1 fruit fly cellular context compared by ENCODE assay signal in the genomic region with DNA sequence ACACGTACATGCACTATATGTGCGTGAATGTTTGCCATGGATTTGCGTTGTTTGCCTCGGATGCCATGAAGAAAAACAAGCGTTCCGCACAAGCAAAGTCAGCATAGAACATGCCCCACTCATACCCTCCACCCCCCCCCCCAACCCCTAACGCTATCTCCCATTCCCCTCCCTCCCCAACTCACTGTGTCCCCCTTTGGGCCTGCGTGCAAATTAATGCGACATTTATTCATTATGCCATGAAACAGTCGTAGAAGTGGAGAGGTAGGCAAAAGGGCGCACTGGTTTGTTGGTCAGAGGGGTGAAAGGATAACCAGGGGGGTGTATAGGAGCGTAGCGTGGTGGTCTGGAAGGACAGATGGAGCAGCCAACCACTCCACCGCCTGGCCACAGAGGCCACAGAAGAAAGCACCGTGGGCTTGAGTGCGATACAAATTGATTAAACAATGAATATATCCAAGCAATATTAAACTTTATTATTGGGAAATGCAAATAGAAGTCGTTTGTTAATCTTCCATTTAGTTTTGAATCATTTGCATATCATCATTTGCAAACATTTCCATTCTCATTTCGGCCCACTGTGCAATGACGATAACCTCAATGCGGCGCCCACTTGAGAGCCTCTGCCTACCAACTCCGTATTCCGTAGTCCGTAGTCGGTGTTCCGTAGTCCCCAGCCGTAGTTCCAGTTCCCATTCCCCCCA.
A peak's percentile ranks its signal among the peaks of the same experiment; 100 is the strongest.
TF ChIP-seq lines count a peak whose summit lies in the region.

No protein-coding gene starts in this region.

TF ChIP-seq in whole organism, embryonic, 481 proteins besides CTCF, POLR2A, EP300 and RAD21 (continued from another document and continues in another):
- TF ChIP-seq CG17829 (tag; optimal IDR thresholded peaks at IDR 0.05; lab: Kevin White, UChicago) (peak; percentile 10), Jarid2 (GFP tag; optimal IDR thresholded peaks at IDR 0.05; lab: Kevin White, UChicago) (no peak), CHES-1-like (GFP tag; optimal IDR thresholded peaks at IDR 0.05; lab: Kevin White, UChicago) (no peak), ttk (GFP tag; IDR thresholded peaks at IDR 0.05; lab: Robert Waterston, UW) (peak; percentile 43; the same call in 1 of the 2 replicates), ro (GFP tag; IDR thresholded peaks at IDR 0.05; lab: Robert Waterston, UW) (no peak), mirr (GFP tag; optimal IDR thresholded peaks at IDR 0.05; lab: Kevin White, UChicago) (no peak), CG2202 (tag; optimal IDR thresholded peaks at IDR 0.05; lab: Kevin White, UChicago) (no peak), dan (GFP tag; IDR thresholded peaks at IDR 0.05; lab: Robert Waterston, UW) (no peak), CG9876 (GFP tag; optimal IDR thresholded peaks at IDR 0.05; lab: Kevin White, UChicago) (no peak), ato (GFP tag; IDR thresholded peaks at IDR 0.05; lab: Robert Waterston, UW; ENCODE audit: partially characterized antibody) (no peak), Lim3 (GFP tag; IDR thresholded peaks at IDR 0.05; lab: Robert Waterston, UW) (no peak), oc (tag; optimal IDR thresholded peaks at IDR 0.05; lab: Kevin White, UChicago) (no peak), sim (GFP tag; IDR thresholded peaks at IDR 0.05; lab: Robert Waterston, UW) (no peak), ac (GFP tag; optimal IDR thresholded peaks at IDR 0.05; lab: Kevin White, UChicago) (no peak), MESR4 (GFP tag; optimal IDR thresholded peaks at IDR 0.05; lab: Kevin White, UChicago) (no peak), CoRest (tag; optimal IDR thresholded peaks at IDR 0.05; lab: Kevin White, UChicago) (peak; percentile 22), CG12155 (GFP tag; optimal IDR thresholded peaks at IDR 0.05; lab: Kevin White, UChicago) (peak; percentile 14), CG1602 (GFP tag; optimal IDR thresholded peaks at IDR 0.05; lab: Kevin White, UChicago) (no peak), trem (tag; optimal IDR thresholded peaks at IDR 0.05; lab: Kevin White, UChicago) (no peak), CG14965 (GFP tag; optimal IDR thresholded peaks at IDR 0.05; lab: Kevin White, UChicago; ENCODE audit: borderline replicate concordance) (no peak), dati (GFP tag; IDR thresholded peaks at IDR 0.05; lab: Robert Waterston, UW) (no peak), hkb (optimal IDR thresholded peaks at IDR 0.05; lab: Kevin White, UChicago) (no peak), hkb (GFP tag; IDR thresholded peaks at IDR 0.05; lab: Robert Waterston, UW) (peak; percentile 66), Poxn (GFP tag; IDR thresholded peaks at IDR 0.05; lab: Robert Waterston, UW) (0 out of 2 replicates have a peak, but pooled peaks have one; percentile 12), CG7556 (GFP tag; optimal IDR thresholded peaks at IDR 0.05; lab: Kevin White, UChicago) (peak; percentile 73), ci (GFP tag; IDR thresholded peaks at IDR 0.05; lab: Robert Waterston, UW) (no peak), CG4328 (GFP tag; optimal IDR thresholded peaks at IDR 0.05; lab: Kevin White, UChicago) (no peak), CG2889 (GFP tag; IDR thresholded peaks at IDR 0.05; lab: Robert Waterston, UW) (peak; percentile 47; the same call in 1 of the 3 replicates), TFAM (GFP tag; optimal IDR thresholded peaks at IDR 0.05; lab: Kevin White, UChicago) (no peak), CG6765 (GFP tag; optimal IDR thresholded peaks at IDR 0.05; lab: Kevin White, UChicago) (peak; percentile 46), CG3281 (GFP tag; optimal IDR thresholded peaks at IDR 0.05; lab: Kevin White, UChicago) (peak; percentile 64), abd-A (tag; optimal IDR thresholded peaks at IDR 0.05; lab: Kevin White, UChicago) (peak; percentile 74), CG18619 (GFP tag; optimal IDR thresholded peaks at IDR 0.05; lab: Kevin White, UChicago) (peak; percentile 41), CG10565 (GFP tag; optimal IDR thresholded peaks at IDR 0.05; lab: Kevin White, UChicago) (no peak), CG10267 (tag; optimal IDR thresholded peaks at IDR 0.05; lab: Kevin White, UChicago) (no peak), CG11560 (tag; IDR thresholded peaks at IDR 0.05; lab: Robert Waterston, UW) (peak; percentile 42; the same call in 1 of the 3 replicates), org-1 (GFP tag; optimal IDR thresholded peaks at IDR 0.05; lab: Kevin White, UChicago) (peak; percentile 13), CG8290 (GFP tag; optimal IDR thresholded peaks at IDR 0.05; lab: Kevin White, UChicago) (no peak), CG8290 (tag; optimal IDR thresholded peaks at IDR 0.05; lab: Kevin White, UChicago) (peak in 1 of 2 experiments; percentile 32), fru (optimal IDR thresholded peaks at IDR 0.05; lab: Kevin White, UChicago) (no peak), D19B (GFP tag; optimal IDR thresholded peaks at IDR 0.05; lab: Kevin White, UChicago) (peak; percentile 28), ftz-f1 (GFP tag; optimal IDR thresholded peaks at IDR 0.05; lab: Kevin White, UChicago) (no peak), CG14050 (GFP tag; IDR thresholded peaks at IDR 0.05; lab: Robert Waterston, UW) (no peak), ash1 (GFP tag; optimal IDR thresholded peaks at IDR 0.05; lab: Kevin White, UChicago) (no peak), bsh (GFP tag; optimal IDR thresholded peaks at IDR 0.05; lab: Kevin White, UChicago) (no peak), cwo (GFP tag; optimal IDR thresholded peaks at IDR 0.05; lab: Kevin White, UChicago) (peak; percentile 64), CG18476 (GFP tag; optimal IDR thresholded peaks at IDR 0.05; lab: Kevin White, UChicago) (no peak), CG4730 (GFP tag; IDR thresholded peaks at IDR 0.05; lab: Robert Waterston, UW) (0 out of 2 replicates have a peak, but pooled peaks have one; percentile 24), CG17612 (GFP tag; IDR thresholded peaks at IDR 0.05; lab: Robert Waterston, UW) (no peak), so (GFP tag; IDR thresholded peaks at IDR 0.05; lab: Robert Waterston, UW) (0 out of 3 replicates have a peak, but pooled peaks have one; percentile 27), CG13287 (GFP tag; IDR thresholded peaks at IDR 0.05; lab: Robert Waterston, UW; ENCODE audit: partially characterized antibody) (no peak), CG17385 (GFP tag; optimal IDR thresholded peaks at IDR 0.05; lab: Kevin White, UChicago) (peak; percentile 29), emc (GFP tag; optimal IDR thresholded peaks at IDR 0.05; lab: Kevin White, UChicago) (no peak), CG18011 (GFP tag; optimal IDR thresholded peaks at IDR 0.05; lab: Kevin White, UChicago) (no peak), CG12744 (GFP tag; optimal IDR thresholded peaks at IDR 0.05; lab: Kevin White, UChicago) (no peak), CG14710 (tag; optimal IDR thresholded peaks at IDR 0.05; lab: Kevin White, UChicago) (no peak), Gug (GFP tag; IDR thresholded peaks at IDR 0.05; lab: Robert Waterston, UW) (peak; percentile 52; the same call in 1 of the 4 replicates), CG2678 (tag; optimal IDR thresholded peaks at IDR 0.05; lab: Kevin White, UChicago) (peak; percentile 72), crp (GFP tag; optimal IDR thresholded peaks at IDR 0.05; lab: Kevin White, UChicago) (no peak), chinmo (GFP tag; IDR thresholded peaks at IDR 0.05; lab: Robert Waterston, UW; ENCODE audit: partially characterized antibody) (no peak), CG10959 (GFP tag; IDR thresholded peaks at IDR 0.05; lab: Robert Waterston, UW) (no peak), Six4 (GFP tag; optimal IDR thresholded peaks at IDR 0.05; lab: Kevin White, UChicago) (no peak), maf-S (GFP tag; optimal IDR thresholded peaks at IDR 0.05; lab: Kevin White, UChicago) (peak; percentile 0), Doc2 (GFP tag; IDR thresholded peaks at IDR 0.05; lab: Robert Waterston, UW) (0 out of 2 replicates have a peak, but pooled peaks have one; percentile 23), CG9817 (tag; optimal IDR thresholded peaks at IDR 0.05; lab: Kevin White, UChicago) (peak; percentile 33), dimm (GFP tag; IDR thresholded peaks at IDR 0.05; lab: Robert Waterston, UW) (no peak), run (tag; optimal IDR thresholded peaks at IDR 0.05; lab: Kevin White, UChicago) (no peak), Hr51 (GFP tag; optimal IDR thresholded peaks at IDR 0.05; lab: Kevin White, UChicago) (peak in 1 of 2 experiments; percentile 38), CG12071 (GFP tag; optimal IDR thresholded peaks at IDR 0.05; lab: Kevin White, UChicago) (no peak), Dbx (GFP tag; IDR thresholded peaks at IDR 0.05; lab: Robert Waterston, UW) (peak; percentile 87), CG6854 (GFP tag; optimal IDR thresholded peaks at IDR 0.05; lab: Kevin White, UChicago) (peak; percentile 32), CG17912 (GFP tag; optimal IDR thresholded peaks at IDR 0.05; lab: Kevin White, UChicago) (no peak), CG10431 (GFP tag; optimal IDR thresholded peaks at IDR 0.05; lab: Kevin White, UChicago) (no peak), chm (GFP tag; IDR thresholded peaks at IDR 0.05; lab: Robert Waterston, UW) (no peak), CG9797 (GFP tag; optimal IDR thresholded peaks at IDR 0.05; lab: Kevin White, UChicago) (no peak), BEAF-32 (GFP tag; optimal IDR thresholded peaks at IDR 0.05; lab: Kevin White, UChicago) (no peak), Fer3 (tag; optimal IDR thresholded peaks at IDR 0.05; lab: Kevin White, UChicago) (peak; percentile 54), HLHmδ (GFP tag; optimal IDR thresholded peaks at IDR 0.05; lab: Kevin White, UChicago) (no peak), Doc3 (GFP tag; IDR thresholded peaks at IDR 0.05; lab: Robert Waterston, UW; ENCODE audit: partially characterized antibody) (no peak), B-H1 (GFP tag; IDR thresholded peaks at IDR 0.05; lab: Robert Waterston, UW) (peak; percentile 39; the same call in 1 of the 3 replicates), sisA (GFP tag; IDR thresholded peaks at IDR 0.05; lab: Robert Waterston, UW) (peak; percentile 41), aop (GFP tag; IDR thresholded peaks at IDR 0.05; lab: Robert Waterston, UW) (no peak), CG6175 (GFP tag; IDR thresholded peaks at IDR 0.05; lab: Robert Waterston, UW) (0 out of 3 replicates have a peak, but pooled peaks have one; percentile 31), CG14667 (GFP tag; IDR thresholded peaks at IDR 0.05; lab: Robert Waterston, UW) (peak; percentile 9; the same call in 1 of the 2 replicates), CG4404 (GFP tag; IDR thresholded peaks at IDR 0.05; lab: Robert Waterston, UW) (peak; percentile 51), CG12104 (GFP tag; optimal IDR thresholded peaks at IDR 0.05; lab: Kevin White, UChicago) (no peak), fd64A (GFP tag; optimal IDR thresholded peaks at IDR 0.05; lab: Kevin White, UChicago) (no peak), phol (tag; optimal IDR thresholded peaks at IDR 0.05; lab: Kevin White, UChicago) (no peak), Ets97D (GFP tag; optimal IDR thresholded peaks at IDR 0.05; lab: Kevin White, UChicago) (no peak), Vsx1 (GFP tag; optimal IDR thresholded peaks at IDR 0.05; lab: Kevin White, UChicago) (no peak), CG16863 (GFP tag; optimal IDR thresholded peaks at IDR 0.05; lab: Kevin White, UChicago) (no peak), CG4707 (GFP tag; optimal IDR thresholded peaks at IDR 0.05; lab: Kevin White, UChicago) (no peak), slou (GFP tag; optimal IDR thresholded peaks at IDR 0.05; lab: Kevin White, UChicago) (no peak), zen (tag; optimal IDR thresholded peaks at IDR 0.05; lab: Kevin White, UChicago) (no peak), twi (tag; optimal IDR thresholded peaks at IDR 0.05; lab: Kevin White, UChicago) (no peak), nom (GFP tag; optimal IDR thresholded peaks at IDR 0.05; lab: Kevin White, UChicago) (no peak), Lhr (GFP tag; optimal IDR thresholded peaks at IDR 0.05; lab: Kevin White, UChicago) (no peak), chn (GFP tag; optimal IDR thresholded peaks at IDR 0.05; lab: Kevin White, UChicago) (no peak), CG7839 (tag; optimal IDR thresholded peaks at IDR 0.05; lab: Kevin White, UChicago) (peak; percentile 73), dmrt99B (tag; optimal IDR thresholded peaks at IDR 0.05; lab: Kevin White, UChicago) (peak; percentile 74), Opbp (GFP tag; IDR thresholded peaks at IDR 0.05; lab: Robert Waterston, UW; ENCODE audit: partially characterized antibody) (no peak), da (GFP tag; optimal IDR thresholded peaks at IDR 0.05; lab: Kevin White, UChicago) (no peak), h (optimal IDR thresholded peaks at IDR 0.05; lab: Kevin White, UChicago) (no peak), Xbp1 (GFP tag; optimal IDR thresholded peaks at IDR 0.05; lab: Kevin White, UChicago) (peak; percentile 10), CrebB (tag; optimal IDR thresholded peaks at IDR 0.05; lab: Kevin White, UChicago) (no peak), CG2120 (GFP tag; optimal IDR thresholded peaks at IDR 0.05; lab: Kevin White, UChicago) (peak; percentile 81), CG43689 (GFP tag; IDR thresholded peaks at IDR 0.05; lab: Robert Waterston, UW) (0 out of 2 replicates have a peak, but pooled peaks have one; percentile 30), sens-2 (GFP tag; IDR thresholded peaks at IDR 0.05; lab: Robert Waterston, UW) (no peak), CG17361 (GFP tag; IDR thresholded peaks at IDR 0.05; lab: Robert Waterston, UW) (no peak), CG9215 (GFP tag; IDR thresholded peaks at IDR 0.05; lab: Robert Waterston, UW) (peak; percentile 70), otp (GFP tag; IDR thresholded peaks at IDR 0.05; lab: Robert Waterston, UW) (0 out of 3 replicates have a peak, but pooled peaks have one; percentile 40), br (optimal IDR thresholded peaks at IDR 0.05; lab: Kevin White, UChicago) (no peak), tio (GFP tag; optimal IDR thresholded peaks at IDR 0.05; lab: Kevin White, UChicago) (no peak), Awh (GFP tag; IDR thresholded peaks at IDR 0.05; lab: Robert Waterston, UW) (0 out of 2 replicates have a peak, but pooled peaks have one; percentile 30), kay (GFP tag; optimal IDR thresholded peaks at IDR 0.05; lab: Kevin White, UChicago) (no peak), insv (GFP tag; optimal IDR thresholded peaks at IDR 0.05; lab: Kevin White, UChicago) (no peak), tup (GFP tag; optimal IDR thresholded peaks at IDR 0.05; lab: Kevin White, UChicago) (no peak), CG12769 (tag; optimal IDR thresholded peaks at IDR 0.05; lab: Kevin White, UChicago) (peak; percentile 73), Dad (GFP tag; optimal IDR thresholded peaks at IDR 0.05; lab: Kevin White, UChicago) (peak; percentile 15), CG1792 (GFP tag; optimal IDR thresholded peaks at IDR 0.05; lab: Kevin White, UChicago) (no peak), Ravus (GFP tag; IDR thresholded peaks at IDR 0.05; lab: Robert Waterston, UW) (0 out of 2 replicates have a peak, but pooled peaks have one; percentile 2), CG15514 (GFP tag; optimal IDR thresholded peaks at IDR 0.05; lab: Kevin White, UChicago) (peak; percentile 47), CG1647 (GFP tag; optimal IDR thresholded peaks at IDR 0.05; lab: Kevin White, UChicago) (no peak)
